Worm (Caenorhabditis elegans) whole organism, midembryonic: Measurements from ENCODE around the gene C16A3.5.

Source experiments
- cog-1 ChIP-seq: sonication (generic microtip); optimal IDR thresholded peaks from 2 replicates; lab custom pipeline; 2016; ENCODE audit warnings: missing genetic modification characterization, missing compliant biosample characterization
- flt-1 ChIP-seq: fragments of 200-800 bp; sonication (Bioruptor generic); IDR thresholded peaks from 2 replicates; pipeline ENCODE4 v1.3.6; 2022; ENCODE audit warnings: missing genetic modification characterization, missing compliant biosample characterization
- med-1 ChIP-seq: sonication (generic microtip); optimal IDR thresholded peaks from 2 replicates; lab custom pipeline; 2017; ENCODE audit warnings: missing genetic modification characterization, mild to moderate bottlenecking, missing compliant biosample characterization, antibody characterized with exemption, missing genetic modification reagents; ENCODE audit not compliant: insufficient read depth
- tab-1 ChIP-seq: fragments of 200-800 bp; sonication (Bioruptor generic); IDR thresholded peaks from 2 replicates; pipeline ENCODE4 v1.3.6; 2022; ENCODE audit warnings: missing genetic modification characterization, missing compliant biosample characterization
- ztf-23 ChIP-seq: fragments of 200-800 bp; sonication (Bioruptor generic); IDR thresholded peaks from 2 replicates; pipeline ENCODE4 v1.3.6; 2022; ENCODE audit warnings: missing genetic modification reagents, missing genetic modification characterization, missing compliant biosample characterization

DNA sequence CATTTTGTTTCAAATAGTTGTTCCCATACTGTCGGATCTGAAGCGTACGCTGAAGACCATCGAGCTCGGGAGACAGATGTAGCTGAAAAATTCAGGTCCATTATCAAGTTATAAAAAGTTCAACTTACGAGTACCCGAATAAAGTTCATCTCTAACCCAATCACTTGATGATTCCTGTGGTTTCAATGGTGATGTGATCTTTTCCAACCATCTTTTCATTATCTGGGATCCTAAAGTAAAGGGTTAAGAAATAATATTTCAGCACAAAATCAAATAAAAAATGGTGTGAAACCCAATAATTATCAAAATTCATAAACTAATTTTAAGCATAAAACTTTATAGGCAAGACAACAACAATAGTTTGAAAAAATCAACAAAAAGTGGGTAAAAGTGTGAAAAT is 46.6 kb downstream of the C16A3.5 start, which contains the start of gene C05D11.8:
- no peak for TF ChIP-seq ztf-23 (GFP tag; lab: Robert Waterston, UW)
- TF ChIP-seq flt-1 (GFP tag; lab: Robert Waterston, UW): no peak
- TF ChIP-seq med-1 (GFP tag; lab: Kevin White, UChicago): no peak
- no peak for TF ChIP-seq tab-1 (GFP tag; lab: Robert Waterston, UW)
- TF ChIP-seq cog-1 (tag; lab: Kevin White, UChicago): no peak
